Worm (Caenorhabditis elegans) whole organism, L3 larva: ENCODE measurements around the gene gplb-1.
A peak's percentile ranks its signal among the peaks of the same experiment; 100 is the strongest.

Source experiments
- R02D3.7 ChIP-seq: fragments of 150-350 bp; optimal IDR thresholded peaks from 2 replicates; lab custom pipeline; 2014; ENCODE audit warnings: missing biosample characterization, missing genetic modification characterization
- ZK546.5 ChIP-seq: sonication (generic microtip); optimal IDR thresholded peaks from 2 replicates; lab custom pipeline; 2017; ENCODE audit warnings: missing biosample characterization, missing genetic modification characterization
- aly-2 ChIP-seq: fragments of 150-350 bp; optimal IDR thresholded peaks from 2 replicates; lab custom pipeline; 2014; ENCODE audit warnings: missing biosample characterization, missing genetic modification characterization
- ceh-28 ChIP-seq: fragments of 150-350 bp; optimal IDR thresholded peaks from 2 replicates; lab custom pipeline; 2014; ENCODE audit warnings: missing biosample characterization, missing genetic modification reagents, missing genetic modification characterization
- ceh-82 ChIP-seq: fragments of 150-350 bp; optimal IDR thresholded peaks from 2 replicates; lab custom pipeline; 2014; ENCODE audit warnings: missing biosample characterization, missing genetic modification characterization
- ceh-9 ChIP-seq: sonication (generic microtip); optimal IDR thresholded peaks from 2 replicates; lab custom pipeline; 2018; ENCODE audit warnings: missing biosample characterization, missing genetic modification characterization
- egl-27 ChIP-seq: sonication (generic microtip); optimal IDR thresholded peaks from 4 replicates; lab custom pipeline; 2017; ENCODE audit warnings: missing biosample characterization, missing genetic modification reagents, missing genetic modification characterization
- egl-5 ChIP-seq: fragments of 150-350 bp; optimal IDR thresholded peaks from 2 replicates; lab custom pipeline; 2017; ENCODE audit warnings: missing biosample characterization, missing genetic modification reagents, missing genetic modification characterization, inconsistent platforms
- elt-1 ChIP-seq: fragments of 150-350 bp; optimal IDR thresholded peaks from 2 replicates; lab custom pipeline; 2014; ENCODE audit warnings: missing biosample characterization, missing genetic modification characterization
- elt-2 ChIP-seq: sonication (generic microtip); optimal IDR thresholded peaks from 2 replicates; lab custom pipeline; 2016; ENCODE audit warnings: missing genetic modification reagents, mild to moderate bottlenecking, missing genetic modification characterization, missing compliant biosample characterization
- elt-3 ChIP-seq, 3 experiments: fragments of 150-350 bp in 1 of 3; sonication (generic microtip) in 2 of 3; optimal IDR thresholded peaks; 2 replicates in 2 of 3; 4 replicates in 1 of 3; lab custom pipeline; 2014 to 2017; ENCODE audit warnings: missing biosample characterization in 3 of 3, missing genetic modification characterization in 3 of 3
- fkh-10 ChIP-seq: sonication (generic microtip); optimal IDR thresholded peaks from 2 replicates; lab custom pipeline; 2017; ENCODE audit warnings: missing biosample characterization, missing genetic modification reagents, missing genetic modification characterization
- fkh-2 ChIP-seq: fragments of 150-350 bp; optimal IDR thresholded peaks from 2 replicates; lab custom pipeline; 2014; ENCODE audit warnings: missing biosample characterization, missing genetic modification reagents, missing genetic modification characterization
- hmg-11 ChIP-seq: sonication (generic microtip); optimal IDR thresholded peaks from 2 replicates; lab custom pipeline; 2016; ENCODE audit warnings: missing genetic modification characterization, missing compliant biosample characterization
- jun-1 ChIP-seq: fragments of 150-350 bp; optimal IDR thresholded peaks from 2 replicates; lab custom pipeline; 2014; ENCODE audit warnings: missing biosample characterization, missing genetic modification reagents, missing genetic modification characterization
- lin-15B ChIP-seq: fragments of 150-350 bp; optimal IDR thresholded peaks from 2 replicates; lab custom pipeline; 2014; ENCODE audit warnings: missing biosample characterization, missing genetic modification characterization
- lin-39 ChIP-seq: fragments of 150-350 bp; optimal IDR thresholded peaks from 2 replicates; lab custom pipeline; 2018; ENCODE audit warnings: missing biosample characterization, missing genetic modification reagents, missing genetic modification characterization
- lsy-12 ChIP-seq: sonication (generic microtip); optimal IDR thresholded peaks from 2 replicates; lab custom pipeline; 2016; ENCODE audit warnings: mild to moderate bottlenecking, missing genetic modification characterization, missing compliant biosample characterization
- mdl-1 ChIP-seq: fragments of 150-350 bp; optimal IDR thresholded peaks from 2 replicates; lab custom pipeline; 2014; ENCODE audit warnings: missing biosample characterization, missing genetic modification characterization
- mml-1 ChIP-seq: fragments of 150-350 bp; sonication (generic microtip); optimal IDR thresholded peaks from 3 replicates; lab custom pipeline; 2014; ENCODE audit warnings: missing biosample characterization, missing genetic modification characterization
- nfya-1 ChIP-seq: sonication (generic microtip); optimal IDR thresholded peaks from 2 replicates; lab custom pipeline; 2017; ENCODE audit warnings: missing genetic modification characterization, mild to moderate bottlenecking, missing compliant biosample characterization, antibody characterized with exemption, moderate library complexity; ENCODE audit not compliant: insufficient read depth
- nhr-23 ChIP-seq: fragments of 150-350 bp; optimal IDR thresholded peaks from 2 replicates; lab custom pipeline; 2014; ENCODE audit warnings: missing biosample characterization, missing genetic modification reagents, missing genetic modification characterization
- nhr-25 ChIP-seq: sonication (generic microtip); optimal IDR thresholded peaks from 2 replicates; lab custom pipeline; 2017; ENCODE audit warnings: missing biosample characterization, missing genetic modification characterization
- nhr-28 ChIP-seq: fragments of 150-350 bp; optimal IDR thresholded peaks from 2 replicates; lab custom pipeline; 2014; ENCODE audit warnings: missing biosample characterization, missing genetic modification characterization
- nhr-43 ChIP-seq: sonication (generic microtip); optimal IDR thresholded peaks from 2 replicates; lab custom pipeline; 2016; ENCODE audit warnings: mild to moderate bottlenecking, missing genetic modification characterization, missing compliant biosample characterization; ENCODE audit not compliant: poor library complexity, severe bottlenecking
- nhr-67 ChIP-seq: fragments of 150-350 bp; optimal IDR thresholded peaks from 2 replicates; lab custom pipeline; 2014; ENCODE audit warnings: missing biosample characterization, missing genetic modification characterization
- nhr-77 ChIP-seq: fragments of 150-350 bp; optimal IDR thresholded peaks from 2 replicates; lab custom pipeline; 2014; ENCODE audit warnings: missing biosample characterization, missing genetic modification characterization
- pha-4 ChIP-seq: fragments of 150-350 bp; optimal IDR thresholded peaks from 2 replicates; lab custom pipeline; 2014; ENCODE audit warnings: missing biosample characterization, missing genetic modification reagents, missing genetic modification characterization
- pqm-1 ChIP-seq: fragments of 150-350 bp; optimal IDR thresholded peaks from 2 replicates; lab custom pipeline; 2017; ENCODE audit warnings: missing biosample characterization, missing genetic modification characterization, inconsistent platforms
- sea-2 ChIP-seq: fragments of 150-350 bp; sonication (generic microtip); optimal IDR thresholded peaks from 4 replicates; lab custom pipeline; 2014; ENCODE audit warnings: missing biosample characterization, missing genetic modification reagents, missing genetic modification characterization
- skn-1 ChIP-seq: fragments of 150-350 bp; optimal IDR thresholded peaks from 2 replicates; lab custom pipeline; 2014; ENCODE audit warnings: missing biosample characterization, missing genetic modification characterization
- snpc-4 ChIP-seq: fragments of 150-350 bp; optimal IDR thresholded peaks from 2 replicates; lab custom pipeline; 2014; ENCODE audit warnings: missing biosample characterization, missing genetic modification characterization
- tbx-2 ChIP-seq: sonication (generic microtip); optimal IDR thresholded peaks from 2 replicates; lab custom pipeline; 2016; ENCODE audit warnings: mild to moderate bottlenecking, missing genetic modification characterization, missing compliant biosample characterization
- unc-39 ChIP-seq: sonication (generic microtip); optimal IDR thresholded peaks from 4 replicates; lab custom pipeline; 2017; ENCODE audit warnings: missing biosample characterization, missing genetic modification characterization
- unc-62 ChIP-seq: fragments of 150-350 bp; sonication (generic microtip); optimal IDR thresholded peaks from 4 replicates; lab custom pipeline; 2014; ENCODE audit warnings: missing biosample characterization, missing genetic modification reagents, missing genetic modification characterization
- zag-1 ChIP-seq: fragments of 150-350 bp; optimal IDR thresholded peaks from 2 replicates; lab custom pipeline; 2014; ENCODE audit warnings: missing biosample characterization, missing genetic modification characterization
- ztf-11 ChIP-seq: fragments of 150-350 bp; optimal IDR thresholded peaks from 2 replicates; lab custom pipeline; 2014; ENCODE audit warnings: missing biosample characterization, missing genetic modification characterization
- ztf-4 ChIP-seq: fragments of 150-350 bp; optimal IDR thresholded peaks from 2 replicates; lab custom pipeline; 2014; ENCODE audit warnings: missing biosample characterization, missing genetic modification characterization

Gene gplb-1

DNA sequence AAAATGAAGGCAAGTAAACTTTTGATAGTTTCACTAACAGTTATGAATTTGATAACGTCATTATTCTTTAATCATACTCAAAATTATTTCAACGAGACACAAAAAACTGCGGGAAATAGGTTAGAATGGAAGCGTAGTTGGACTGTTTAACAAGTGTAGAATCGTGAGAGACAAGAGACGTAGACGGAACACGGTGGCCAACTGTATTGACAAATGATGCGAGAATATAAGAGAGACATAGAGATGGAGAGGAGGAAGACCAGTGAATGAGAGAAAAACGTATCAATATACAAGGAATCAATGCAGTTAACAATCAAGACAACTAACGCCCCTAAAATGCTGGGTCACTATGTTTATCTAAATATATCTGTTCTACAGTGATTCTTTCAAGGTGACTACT, 25.4 kb downstream of the gplb-1 start:
- no peak for TF ChIP-seq elt-3 (tag; optimal IDR thresholded peaks at IDR 0.05; lab: Kevin White, UChicago)
- peak; percentile 97 for TF ChIP-seq pha-4 (tag; lab: Kevin White, UChicago)
- TF ChIP-seq nhr-67 (tag; lab: Kevin White, UChicago), result no peak
- TF ChIP-seq nhr-43, result peak; percentile 19
- peak; percentile 60 for TF ChIP-seq pqm-1 (tag; lab: Kevin White, UChicago)
- peak; percentile 70 for TF ChIP-seq ceh-28 (tag; lab: Kevin White, UChicago)
- TF ChIP-seq R02D3.7 (tag; lab: Kevin White, UChicago), result no peak
- peak; percentile 62 for TF ChIP-seq elt-2
- TF ChIP-seq fkh-10 (GFP tag; lab: Kevin White, UChicago), result no peak
- no peak for TF ChIP-seq elt-1 (tag; lab: Kevin White, UChicago)
- peak; percentile 62 for TF ChIP-seq egl-27 (tag; lab: Kevin White, UChicago)
- TF ChIP-seq snpc-4 (tag; lab: Kevin White, UChicago), result peak; percentile 24
- TF ChIP-seq nhr-25 (tag; lab: Kevin White, UChicago), result peak; percentile 52
- TF ChIP-seq ztf-11 (tag; lab: Kevin White, UChicago), result no peak
- TF ChIP-seq aly-2 (tag; lab: Kevin White, UChicago), result no peak
- no peak for TF ChIP-seq nhr-77 (tag; lab: Kevin White, UChicago)
- TF ChIP-seq nfya-1 (tag; lab: Kevin White, UChicago), result peak; percentile 18
- no peak for TF ChIP-seq ceh-82 (tag; lab: Kevin White, UChicago)
- TF ChIP-seq skn-1 (tag; lab: Kevin White, UChicago), result no peak
- peak; percentile 71 for TF ChIP-seq nhr-23 (tag; lab: Kevin White, UChicago)
- no peak for TF ChIP-seq sea-2 (GFP tag; lab: Kevin White, UChicago)
- no peak for TF ChIP-seq fkh-2 (tag; lab: Kevin White, UChicago)
- TF ChIP-seq egl-5 (tag; lab: Kevin White, UChicago), result no peak
- no peak for TF ChIP-seq ztf-4 (tag; lab: Kevin White, UChicago)
- no peak for TF ChIP-seq lin-39 (tag; lab: Kevin White, UChicago)
- TF ChIP-seq hmg-11 (tag; lab: Kevin White, UChicago), result no peak
- no peak for TF ChIP-seq lsy-12

DNA sequence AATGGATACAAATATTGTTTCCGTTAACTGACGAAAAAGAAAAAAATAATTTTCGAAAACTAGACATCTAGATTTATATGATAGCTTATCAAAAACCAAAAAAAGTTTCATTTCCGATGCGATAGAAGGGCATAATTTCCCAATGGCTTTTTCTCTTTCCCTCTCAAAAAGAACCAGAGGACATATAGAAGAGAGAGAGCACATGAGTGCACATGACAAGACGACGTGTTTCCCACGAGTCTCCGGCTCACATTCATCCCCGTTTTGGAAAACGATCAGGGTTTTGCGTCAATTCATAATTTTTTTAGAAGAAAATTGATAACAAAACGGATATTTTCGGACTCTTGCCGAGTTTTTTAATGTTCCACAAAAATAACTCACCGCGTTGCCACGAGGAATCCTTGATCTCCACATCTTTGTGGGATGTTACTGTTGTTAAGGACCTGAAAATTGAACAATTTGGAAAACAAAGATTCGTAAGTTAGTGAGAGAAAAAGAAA, 26.6 kb downstream of the gplb-1 start, which contains the start of gene lmd-3:
Gene lmd-3 (minus strand): TSS at position 450 of the 500 bp plus-strand sequence.
- no peak for TF ChIP-seq nhr-28
- no peak for TF ChIP-seq jun-1 (tag; lab: Kevin White, UChicago)
- TF ChIP-seq nhr-23 (tag; lab: Kevin White, UChicago), result no peak
- TF ChIP-seq ceh-9 (tag; lab: Kevin White, UChicago), result no peak
- TF ChIP-seq mml-1 (tag; lab: Kevin White, UChicago), result no peak
- no peak for TF ChIP-seq aly-2 (tag; lab: Kevin White, UChicago)
- TF ChIP-seq R02D3.7 (tag; lab: Kevin White, UChicago), result no peak
- TF ChIP-seq ZK546.5 (tag; lab: Kevin White, UChicago), result no peak
- TF ChIP-seq nhr-67 (tag; lab: Kevin White, UChicago), result no peak
- TF ChIP-seq egl-27 (tag; lab: Kevin White, UChicago), result no peak
- TF ChIP-seq lin-15B (tag; lab: Kevin White, UChicago), result no peak
- no peak for TF ChIP-seq ztf-4 (tag; lab: Kevin White, UChicago)
- no peak for TF ChIP-seq lin-39 (tag; lab: Kevin White, UChicago)
- no peak for TF ChIP-seq tbx-2 (tag; lab: Kevin White, UChicago)
- TF ChIP-seq fkh-10 (GFP tag; lab: Kevin White, UChicago), result no peak
- no peak for TF ChIP-seq snpc-4 (tag; lab: Kevin White, UChicago)
- no peak for TF ChIP-seq sea-2 (GFP tag; lab: Kevin White, UChicago)
- TF ChIP-seq unc-39 (tag; lab: Kevin White, UChicago), result no peak
- no peak for TF ChIP-seq unc-62 (GFP tag; lab: Kevin White, UChicago)
- no peak for TF ChIP-seq nhr-43
- TF ChIP-seq, all 47 proteins: peak for 0

- TF ChIP-seq elt-1 (tag; lab: Kevin White, UChicago), result peak; percentile 49
- TF ChIP-seq zag-1 (tag; lab: Kevin White, UChicago), result no peak
- TF ChIP-seq pqm-1 (tag; lab: Kevin White, UChicago), result no peak
- TF ChIP-seq unc-62 (GFP tag; lab: Kevin White, UChicago), result peak; percentile 12
- no peak for TF ChIP-seq mdl-1
- TF ChIP-seq lin-39 (tag; lab: Kevin White, UChicago), result no peak
- TF ChIP-seq pha-4 (tag; lab: Kevin White, UChicago), result no peak
- TF ChIP-seq tbx-2 (tag; lab: Kevin White, UChicago), result no peak
These were observed 33.7 kb downstream of the gplb-1 start for ce11 chrV:8437358-8437757.
